Fruit fly (Drosophila melanogaster): ENCODE results near the gene Fbxl4.

dm6 chrX:14277435-14277834 is 39.7 kb upstream of the Fbxl4 start, which contains the start of gene Muc12Ea:
- TF ChIP-seq CG4496 (GFP tag; IDR thresholded peaks at IDR 0.05): no peak
- no peak for TF ChIP-seq CG9948 (tag; optimal IDR thresholded peaks at IDR 0.05)
- TF ChIP-seq CG15710 (tag; optimal IDR thresholded peaks at IDR 0.05): no peak
- TF ChIP-seq CG10348 (GFP tag; IDR thresholded peaks at IDR 0.05): no peak
- no peak for TF ChIP-seq CG13204 (GFP tag; optimal IDR thresholded peaks at IDR 0.05)
- TF ChIP-seq Pif1A (GFP tag; optimal IDR thresholded peaks at IDR 0.05): no peak
- no peak for TF ChIP-seq CG8159 (tag; optimal IDR thresholded peaks at IDR 0.05)
- TF ChIP-seq gl (tag; optimal IDR thresholded peaks at IDR 0.05): no peak
- TF ChIP-seq D1 (tag; optimal IDR thresholded peaks at IDR 0.05): no peak
- TF ChIP-seq CG8301 (tag; optimal IDR thresholded peaks at IDR 0.05): no peak
- TF ChIP-seq Ets98B (GFP tag; IDR thresholded peaks at IDR 0.05): no peak
- TF ChIP-seq Pif1B (GFP tag; optimal IDR thresholded peaks at IDR 0.05): no peak
- TF ChIP-seq Snoo (tag; optimal IDR thresholded peaks at IDR 0.05): no peak
- no peak for TF ChIP-seq CG34367 (tag; optimal IDR thresholded peaks at IDR 0.05)

Measured in whole organism, pupa.